Worm (Caenorhabditis elegans) whole organism, early embryonic: ENCODE data around the gene enri-2.

Experiments used
- B0310.2 ChIP-seq: sonication (generic microtip); optimal IDR thresholded peaks from 2 replicates; lab custom pipeline; 2016; ENCODE audit warnings: mild to moderate bottlenecking, missing genetic modification characterization, missing compliant biosample characterization
- ama-1 ChIP-seq: fragments of 150-350 bp; optimal IDR thresholded peaks from 2 replicates; lab custom pipeline; 2014
- ceh-13 ChIP-seq: fragments of 200-800 bp; sonication (Bioruptor generic); optimal IDR thresholded peaks from 2 replicates; lab custom pipeline; 2018; ENCODE audit warnings: mild to moderate bottlenecking, missing genetic modification characterization, missing compliant biosample characterization
- ceh-36 ChIP-seq: sonication (generic microtip); optimal IDR thresholded peaks from 2 replicates; lab custom pipeline; 2016; ENCODE audit warnings: missing genetic modification characterization, inconsistent platforms, missing compliant biosample characterization
- ets-7 ChIP-seq: sonication (generic microtip); optimal IDR thresholded peaks from 2 replicates; lab custom pipeline; 2016; ENCODE audit warnings: missing genotype, missing genetic modification characterization, missing compliant biosample characterization
- flt-1 ChIP-seq: fragments of 200-800 bp; sonication (Bioruptor generic); IDR thresholded peaks from 2 replicates; pipeline ENCODE4 v1.3.6; 2022; ENCODE audit warnings: missing genetic modification characterization, missing compliant biosample characterization
- hmbx-1 ChIP-seq: sonication (generic microtip); optimal IDR thresholded peaks from 2 replicates; lab custom pipeline; 2016; ENCODE audit warnings: mild to moderate bottlenecking, missing genetic modification characterization, missing compliant biosample characterization
- hmg-4 ChIP-seq: fragments of 200-800 bp; sonication (Bioruptor generic); optimal IDR thresholded peaks from 2 replicates; lab custom pipeline; 2018; ENCODE audit warnings: mild to moderate bottlenecking, missing genetic modification characterization, missing compliant biosample characterization
- tbx-11 ChIP-seq: fragments of 200-800 bp; sonication (Bioruptor generic); IDR thresholded peaks from 2 replicates; pipeline ENCODE4 v1.3.6; 2022; ENCODE audit warnings: missing genetic modification characterization, missing compliant biosample characterization
- tra-4 ChIP-seq: sonication (generic microtip); optimal IDR thresholded peaks from 2 replicates; lab custom pipeline; 2017; ENCODE audit warnings: missing genetic modification characterization, missing compliant biosample characterization

- TF ChIP-seq ama-1 (lab: Kevin White, UChicago) (no peak), tbx-11 (no peak), B0310.2 (tag; lab: Kevin White, UChicago) (no peak), ets-7 (tag; lab: Kevin White, UChicago) (no peak), hmbx-1 (tag; lab: Kevin White, UChicago) (no peak), flt-1 (GFP tag; lab: Robert Waterston, UW) (no peak), ceh-13 (GFP tag; lab: Kevin White, UChicago) (no peak), ceh-36 (tag; lab: Kevin White, UChicago) (no peak), tra-4 (no peak), hmg-4 (no peak)
These were observed 49.1 kb upstream of the enri-2 start for ce11 chrX:14496545-14496944.
